Fruit fly (Drosophila melanogaster) whole organism, embryonic: Measurements from ENCODE around the gene CG43895.

Source experiments
- Bteb2 ChIP-seq: fragments of 200-800 bp; sonication (Bioruptor generic); optimal IDR thresholded peaks from 2 replicates; lab custom pipeline; 2016; ENCODE audit warnings: missing biosample characterization, missing genetic modification characterization
- CG1024 ChIP-seq: fragments of 200-800 bp; sonication (Bioruptor generic); IDR thresholded peaks from 2 replicates; pipeline ENCODE4 v1.3.6; 2022; ENCODE audit warnings: missing biosample characterization, missing genetic modification characterization
- CG10321 ChIP-seq: fragments of 200-800 bp; sonication (Bioruptor generic); IDR thresholded peaks from 2 replicates; pipeline ENCODE4 v1.3.6; 2022; ENCODE audit warnings: missing biosample characterization, missing genetic modification characterization
- CG10366 ChIP-seq: fragments of 200-800 bp; sonication (Bioruptor generic); IDR thresholded peaks from 2 replicates; pipeline ENCODE4 v1.3.6; 2022; ENCODE audit warnings: missing biosample characterization, missing genetic modification characterization
- CG11723 ChIP-seq: fragments of 200-800 bp; sonication (Bioruptor generic); optimal IDR thresholded peaks from 2 replicates; lab custom pipeline; 2017; ENCODE audit warnings: missing biosample characterization, mild to moderate bottlenecking, missing genetic modification characterization
- CG12071 ChIP-seq: fragments of 200-800 bp; sonication (Bioruptor generic); optimal IDR thresholded peaks from 3 replicates; lab custom pipeline; 2018; ENCODE audit warnings: missing biosample characterization, mild to moderate bottlenecking, missing genetic modification characterization
- CG12155 ChIP-seq: fragments of 200-800 bp; sonication (Bioruptor generic); optimal IDR thresholded peaks from 3 replicates; lab custom pipeline; 2016; ENCODE audit warnings: missing biosample characterization, missing genetic modification characterization
- CG13894 ChIP-seq: fragments of 200-800 bp; sonication (Bioruptor generic); optimal IDR thresholded peaks from 3 replicates; lab custom pipeline; 2018; ENCODE audit warnings: missing biosample characterization, mild to moderate bottlenecking, missing genetic modification characterization, moderate library complexity
- CG14710 ChIP-seq: fragments of 200-800 bp; sonication (Bioruptor generic); optimal IDR thresholded peaks from 3 replicates; lab custom pipeline; 2019; ENCODE audit warnings: missing biosample characterization, mild to moderate bottlenecking, missing genetic modification characterization, moderate library complexity
- CG15011 ChIP-seq: fragments of 200-800 bp; sonication (Bioruptor generic); optimal IDR thresholded peaks from 3 replicates; lab custom pipeline; 2018; ENCODE audit warnings: missing biosample characterization, mild to moderate bottlenecking, missing genetic modification characterization
- CG1529 ChIP-seq: fragments of 200-800 bp; sonication (Bioruptor generic); optimal IDR thresholded peaks from 3 replicates; lab custom pipeline; 2018; ENCODE audit warnings: missing biosample characterization, missing genetic modification characterization
- CG15479 ChIP-seq: fragments of 200-800 bp; sonication (Bioruptor generic); optimal IDR thresholded peaks from 3 replicates; lab custom pipeline; 2019; ENCODE audit warnings: missing biosample characterization, mild to moderate bottlenecking, missing genetic modification characterization, moderate library complexity
- CG15696 ChIP-seq: fragments of 200-800 bp; sonication (Bioruptor generic); optimal IDR thresholded peaks from 2 replicates; lab custom pipeline; 2019; ENCODE audit warnings: missing biosample characterization, mild to moderate bottlenecking, missing genetic modification characterization, moderate library complexity
- CG16815 ChIP-seq: fragments of 200-800 bp; sonication (Bioruptor generic); optimal IDR thresholded peaks from 3 replicates; lab custom pipeline; 2017; ENCODE audit warnings: missing biosample characterization, mild to moderate bottlenecking, missing genetic modification characterization
- CG31441 ChIP-seq: fragments of 200-800 bp; sonication (Bioruptor generic); IDR thresholded peaks from 2 replicates; pipeline ENCODE4 v1.3.6; 2022; ENCODE audit warnings: missing biosample characterization, missing genetic modification characterization
- CG32767 ChIP-seq: fragments of 200-800 bp; sonication (Bioruptor generic); IDR thresholded peaks from 2 replicates; pipeline ENCODE4 v1.3.6; 2022; ENCODE audit warnings: missing biosample characterization, missing genetic modification characterization
- CG32772 ChIP-seq: fragments of 200-800 bp; sonication (Bioruptor generic); IDR thresholded peaks from 2 replicates; pipeline ENCODE4 v1.3.6; 2022; ENCODE audit warnings: missing biosample characterization, missing genetic modification characterization
- CG3847 ChIP-seq: fragments of 200-800 bp; sonication (Bioruptor generic); IDR thresholded peaks from 2 replicates; pipeline ENCODE4 v1.3.6; 2022; ENCODE audit warnings: missing biosample characterization, missing genetic modification characterization
- CG4360 ChIP-seq: fragments of 200-800 bp; sonication (Bioruptor generic); IDR thresholded peaks from 2 replicates; pipeline ENCODE4 v1.3.6; 2022; ENCODE audit warnings: missing biosample characterization, missing genetic modification characterization
- CG4404 ChIP-seq: fragments of 200-800 bp; sonication (Bioruptor generic); IDR thresholded peaks from 2 replicates; pipeline ENCODE4 v1.3.6; 2022; ENCODE audit warnings: missing biosample characterization, missing genetic modification characterization
- CG6654 ChIP-seq: fragments of 200-800 bp; sonication (Bioruptor generic); optimal IDR thresholded peaks from 2 replicates; lab custom pipeline; 2017; ENCODE audit warnings: missing biosample characterization, mild to moderate bottlenecking, missing genetic modification characterization
- CG7786 ChIP-seq: fragments of 200-800 bp; sonication (Bioruptor generic); optimal IDR thresholded peaks from 2 replicates; lab custom pipeline; 2016; ENCODE audit warnings: missing biosample characterization, missing genetic modification characterization
- D ChIP-seq, 2 experiments: fragments of 200-800 bp in 1 of 2; fragments of >200 bp in 1 of 2; sonication (Bioruptor generic) in 1 of 2; optimal IDR thresholded peaks; 2 replicates in 1 of 2; 3 replicates in 1 of 2; lab custom pipeline; 2017; ENCODE audit warnings: mild to moderate bottlenecking in 1 of 2, missing biosample characterization in 1 of 2, missing genetic modification characterization in 1 of 2, missing genetic modification reagents in 1 of 2
- D19B ChIP-seq: fragments of 200-800 bp; sonication (Bioruptor generic); optimal IDR thresholded peaks from 2 replicates; lab custom pipeline; 2017; ENCODE audit warnings: missing biosample characterization, mild to moderate bottlenecking, missing genetic modification characterization
- Dfd ChIP-seq, 2 experiments: fragments of >200 bp; optimal IDR thresholded peaks; 2 replicates each; lab custom pipeline; 2017; ENCODE audit warnings: missing biosample characterization in 2 of 2, missing genetic modification characterization in 2 of 2
- E2f1 ChIP-seq: fragments of 200-800 bp; sonication (Bioruptor generic); IDR thresholded peaks from 2 replicates; pipeline ENCODE4 v1.3.6; 2022; ENCODE audit warnings: missing biosample characterization, missing genetic modification characterization
- HHEX ChIP-seq: fragments of 200-800 bp; sonication (Bioruptor generic); optimal IDR thresholded peaks from 3 replicates; lab custom pipeline; 2017; ENCODE audit warnings: missing biosample characterization, mild to moderate bottlenecking, missing genetic modification characterization, missing genetic modification reagents
- Hmr ChIP-seq: fragments of 200-800 bp; sonication (Bioruptor generic); optimal IDR thresholded peaks from 3 replicates; lab custom pipeline; 2017; ENCODE audit warnings: mild to moderate bottlenecking, missing biosample characterization, missing genetic modification reagents, missing genetic modification characterization
- Hr3 ChIP-seq: fragments of 200-800 bp; sonication (Bioruptor generic); optimal IDR thresholded peaks from 3 replicates; lab custom pipeline; 2016; ENCODE audit warnings: missing biosample characterization, missing genetic modification characterization
- Kr ChIP-seq: fragments of 200-800 bp; sonication (Bioruptor generic); optimal IDR thresholded peaks from 2 replicates; lab custom pipeline; 2017; ENCODE audit warnings: missing biosample characterization, mild to moderate bottlenecking, missing genetic modification characterization
- Nf-YB ChIP-seq: fragments of 200-800 bp; sonication (Bioruptor generic); optimal IDR thresholded peaks from 3 replicates; lab custom pipeline; 2019; ENCODE audit warnings: missing biosample characterization, mild to moderate bottlenecking, missing genetic modification characterization, moderate library complexity
- al ChIP-seq: fragments of 200-800 bp; sonication (Bioruptor generic); IDR thresholded peaks from 2 replicates; pipeline ENCODE4 v1.3.6; 2022; ENCODE audit warnings: missing biosample characterization, missing genetic modification characterization
- amos ChIP-seq: fragments of 200-800 bp; sonication (Bioruptor generic); IDR thresholded peaks from 2 replicates; pipeline ENCODE4 v1.3.6; 2022; ENCODE audit warnings: missing biosample characterization, missing genetic modification characterization; ENCODE audit not compliant: partially characterized antibody
- ato ChIP-seq: fragments of 200-800 bp; sonication (Bioruptor generic); IDR thresholded peaks from 2 replicates; pipeline ENCODE4 v1.3.6; 2022; ENCODE audit warnings: missing biosample characterization, missing genetic modification characterization; ENCODE audit not compliant: partially characterized antibody
- bigmax ChIP-seq: fragments of 200-800 bp; sonication (Bioruptor generic); optimal IDR thresholded peaks from 2 replicates; lab custom pipeline; 2018; ENCODE audit warnings: missing biosample characterization, mild to moderate bottlenecking, missing genetic modification characterization
- br ChIP-seq: fragments of >200 bp; optimal IDR thresholded peaks from 2 replicates; lab custom pipeline; 2017
- cad ChIP-seq: fragments of >200 bp; optimal IDR thresholded peaks from 2 replicates; lab custom pipeline; 2017; ENCODE audit warnings: missing biosample characterization, missing genetic modification characterization
- dpn ChIP-seq, 2 experiments: fragments of 200-800 bp; sonication (Bioruptor generic); optimal IDR thresholded peaks; 3 replicates each; lab custom pipeline; 2016; ENCODE audit warnings: missing biosample characterization in 2 of 2, missing genetic modification characterization in 2 of 2
- emc ChIP-seq: fragments of 200-800 bp; sonication (Bioruptor generic); optimal IDR thresholded peaks from 2 replicates; lab custom pipeline; 2016; ENCODE audit warnings: missing biosample characterization, missing genetic modification characterization
- eve ChIP-seq, 2 experiments: fragments of >200 bp; optimal IDR thresholded peaks; 2 replicates each; lab custom pipeline; 2017; ENCODE audit warnings: missing biosample characterization in 2 of 2, missing genetic modification characterization in 2 of 2
- insv ChIP-seq, 2 experiments: fragments of 200-800 bp; sonication (Bioruptor generic); optimal IDR thresholded peaks; 3 replicates each; lab custom pipeline; 2016 to 2018; ENCODE audit warnings: missing biosample characterization in 2 of 2, missing genetic modification characterization in 2 of 2
- jigr1 ChIP-seq: fragments of 200-800 bp; sonication (Bioruptor generic); IDR thresholded peaks from 3 replicates; pipeline ENCODE4 v1.3.6; 2022; ENCODE audit warnings: missing biosample characterization, missing genetic modification characterization
- maf-S ChIP-seq: fragments of 200-800 bp; sonication (Bioruptor generic); optimal IDR thresholded peaks from 2 replicates; lab custom pipeline; 2016; ENCODE audit warnings: missing biosample characterization, missing genetic modification characterization
- row ChIP-seq: fragments of 200-800 bp; sonication (Bioruptor generic); IDR thresholded peaks from 3 replicates; pipeline ENCODE4 v1.3.6; 2022; ENCODE audit warnings: missing biosample characterization, missing genetic modification characterization
- salm ChIP-seq: fragments of 200-800 bp; sonication (Bioruptor generic); optimal IDR thresholded peaks from 2 replicates; lab custom pipeline; 2018; ENCODE audit warnings: missing biosample characterization, mild to moderate bottlenecking, missing genetic modification characterization
- schlank ChIP-seq: fragments of 200-800 bp; sonication (Bioruptor generic); optimal IDR thresholded peaks from 2 replicates; lab custom pipeline; 2018; ENCODE audit warnings: missing biosample characterization, mild to moderate bottlenecking, missing genetic modification characterization
- twi ChIP-seq: fragments of 200-800 bp; optimal IDR thresholded peaks from 2 replicates; lab custom pipeline; 2019; ENCODE audit warnings: missing biosample characterization, mild to moderate bottlenecking, missing genetic modification characterization, moderate library complexity
- unpg ChIP-seq: fragments of 200-800 bp; sonication (Bioruptor generic); optimal IDR thresholded peaks from 3 replicates; lab custom pipeline; 2018; ENCODE audit warnings: missing biosample characterization, mild to moderate bottlenecking, missing genetic modification characterization, moderate library complexity

The CG43895 gene

DNA sequence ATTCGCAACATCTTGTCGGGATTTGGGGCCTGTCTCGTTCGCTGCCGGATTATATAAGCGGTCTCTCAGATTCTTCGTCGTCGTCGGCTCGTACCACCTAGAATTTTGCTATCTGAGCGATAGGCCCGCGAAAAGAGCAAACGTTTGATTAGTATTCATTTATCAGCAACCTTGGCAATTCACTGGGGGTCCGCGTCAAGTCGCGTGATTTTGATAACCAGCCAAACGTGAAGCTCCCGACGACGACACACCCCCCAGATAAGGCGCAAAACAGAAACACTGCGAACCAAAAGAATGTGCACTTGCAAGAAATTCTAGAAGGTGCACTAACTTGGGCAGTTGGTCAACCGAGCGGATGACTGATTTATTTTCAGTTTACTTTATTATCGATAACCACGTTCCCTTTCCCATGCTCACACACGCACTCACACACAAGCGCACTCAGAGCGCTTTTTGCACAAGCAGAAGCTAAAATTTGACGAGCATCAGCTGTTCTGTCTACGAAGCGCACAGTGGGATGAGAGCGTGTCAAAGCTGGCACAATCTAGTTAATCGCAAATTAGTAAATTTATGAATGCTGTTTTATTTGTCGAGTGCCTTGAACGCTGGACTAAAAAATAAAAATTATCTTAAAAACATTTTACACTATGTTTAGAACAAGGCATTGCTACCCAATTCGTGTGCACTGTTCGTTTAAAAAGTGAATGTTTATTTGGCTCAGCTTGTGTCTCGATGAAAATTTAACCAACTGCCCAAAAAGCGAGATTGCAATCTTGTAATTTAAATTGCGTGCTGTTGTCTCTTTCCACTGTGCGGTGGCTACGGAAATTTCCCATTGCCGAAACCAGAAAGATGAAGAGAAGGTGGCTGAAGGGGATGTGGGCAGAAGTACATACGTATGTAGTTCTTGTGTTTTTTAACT lies 26.5 kb upstream of the CG43895 start (continued):
- TF ChIP-seq Bteb2 (GFP tag; lab: Kevin White, UChicago), result peak; percentile 85
- peak; percentile 91 for TF ChIP-seq CG12071 (GFP tag; lab: Kevin White, UChicago)
- TF ChIP-seq dpn (GFP tag; optimal IDR thresholded peaks at IDR 0.05; lab: Kevin White, UChicago), result peak; percentile 92 to 96
- TF ChIP-seq CG10321 (GFP tag; lab: Robert Waterston, UW), result 0 out of 2 replicates have a peak, but pooled peaks have one; percentile 36
- TF ChIP-seq CG4360 (GFP tag; lab: Robert Waterston, UW), result peak; percentile 80
- peak; percentile 79 for TF ChIP-seq CG1024
- peak; percentile 84 for TF ChIP-seq CG12155 (GFP tag; lab: Kevin White, UChicago)
- TF ChIP-seq CG10366 (GFP tag; lab: Robert Waterston, UW), result peak; percentile 88
- TF ChIP-seq al, result peak; percentile 81
- TF ChIP-seq CG1529 (GFP tag; lab: Kevin White, UChicago), result peak; percentile 90
- peak; percentile 93 for TF ChIP-seq maf-S (GFP tag; lab: Kevin White, UChicago)
- peak; percentile 91 for TF ChIP-seq HHEX (GFP tag; lab: Kevin White, UChicago)
- peak; percentile 78 for TF ChIP-seq twi
- peak; percentile 90 for TF ChIP-seq salm
- TF ChIP-seq CG7786, result peak; percentile 87
- peak; percentile 94 for TF ChIP-seq row
- peak; percentile 91 for TF ChIP-seq CG32772 (GFP tag; lab: Robert Waterston, UW)
- TF ChIP-seq cad, result no peak
- peak; percentile 80 for TF ChIP-seq CG4404 (GFP tag; lab: Robert Waterston, UW)
- peak; percentile 88 for TF ChIP-seq CG16815 (GFP tag; lab: Kevin White, UChicago)
- TF ChIP-seq schlank (tag; lab: Kevin White, UChicago), result peak; percentile 73
- TF ChIP-seq Hmr (GFP tag; lab: Kevin White, UChicago), result peak; percentile 95
- TF ChIP-seq Dfd (GFP tag; optimal IDR thresholded peaks at IDR 0.05; lab: Kevin White, UChicago), result no peak
- TF ChIP-seq unpg (GFP tag; lab: Kevin White, UChicago), result peak; percentile 93
- peak; percentile 88 for TF ChIP-seq CG3847 (GFP tag; lab: Robert Waterston, UW)
- peak; percentile 91 for TF ChIP-seq E2f1 (GFP tag; lab: Robert Waterston, UW)
- TF ChIP-seq ato (GFP tag; lab: Robert Waterston, UW), result no peak
- TF ChIP-seq Kr, result no peak
- peak; percentile 98 for TF ChIP-seq CG31441 (GFP tag; lab: Robert Waterston, UW)
- peak; percentile 77 for TF ChIP-seq Nf-YB
- peak in 1 of 2 experiments; percentile 55 for TF ChIP-seq eve (GFP tag; optimal IDR thresholded peaks at IDR 0.05; lab: Kevin White, UChicago)
- TF ChIP-seq jigr1 (GFP tag; lab: Robert Waterston, UW), result peak; percentile 89
- TF ChIP-seq CG13894 (tag; lab: Kevin White, UChicago), result peak; percentile 75
- peak; percentile 84 for TF ChIP-seq CG6654 (GFP tag; lab: Kevin White, UChicago)
- TF ChIP-seq D19B (GFP tag; lab: Kevin White, UChicago), result peak; percentile 86
- TF ChIP-seq emc, result peak; percentile 73
- TF ChIP-seq Hr3 (GFP tag; lab: Kevin White, UChicago), result peak; percentile 91
- peak; percentile 3; the same call in 1 of the 2 replicates for TF ChIP-seq amos (GFP tag; lab: Robert Waterston, UW)
- peak; percentile 68 for TF ChIP-seq CG15696 (tag; lab: Kevin White, UChicago)
- TF ChIP-seq CG14710 (tag; lab: Kevin White, UChicago), result peak; percentile 87
- peak; percentile 13 for TF ChIP-seq bigmax (GFP tag; lab: Kevin White, UChicago)
- TF ChIP-seq CG15011, result peak; percentile 88
- peak; percentile 56 to 58 for TF ChIP-seq insv (GFP tag; optimal IDR thresholded peaks at IDR 0.05; lab: Kevin White, UChicago)
- TF ChIP-seq br (lab: Kevin White, UChicago), result no peak
- TF ChIP-seq CG32767 (GFP tag; lab: Robert Waterston, UW), result peak; percentile 89
- no peak for TF ChIP-seq CG15479 (GFP tag; lab: Kevin White, UChicago)
- peak; percentile 90 for TF ChIP-seq CG11723
- TF ChIP-seq D (optimal IDR thresholded peaks at IDR 0.05; lab: Kevin White, UChicago), result no peak
- TF ChIP-seq D (GFP tag; optimal IDR thresholded peaks at IDR 0.05; lab: Kevin White, UChicago), result peak; percentile 93
